Worm (Caenorhabditis elegans) whole organism, L4 larva: Measurements from ENCODE around the gene F28H7.2.

Source experiments
- F37D6.2 ChIP-seq: sonication (generic microtip); optimal IDR thresholded peaks from 2 replicates; lab custom pipeline; 2016; ENCODE audit warnings: mild to moderate bottlenecking, missing genetic modification characterization, missing compliant biosample characterization
- F44E2.7 ChIP-seq: fragments of 200-800 bp; sonication (Bioruptor generic); IDR thresholded peaks from 2 replicates; pipeline ENCODE4 v2.1.2; 2022; ENCODE audit warnings: missing genetic modification characterization, missing compliant biosample characterization
- F49E8.2 ChIP-seq: sonication (generic microtip); optimal IDR thresholded peaks from 2 replicates; lab custom pipeline; 2016; ENCODE audit warnings: missing compliant biosample characterization, mild to moderate bottlenecking, missing genetic modification characterization, borderline replicate concordance
- T26A8.4 ChIP-seq: fragments of 200-800 bp; sonication (Bioruptor generic); IDR thresholded peaks from 2 replicates; pipeline ENCODE4 v1.3.6; 2022; ENCODE audit warnings: missing genetic modification characterization, missing compliant biosample characterization
- Y105C5A.15 ChIP-seq: fragments of 200-800 bp; sonication (Bioruptor generic); IDR thresholded peaks from 2 replicates; pipeline ENCODE4 v1.3.6; 2022; ENCODE audit warnings: missing genetic modification characterization, missing compliant biosample characterization
- Y48G9A.11 ChIP-seq: fragments of 200-800 bp; sonication (Bioruptor generic); IDR thresholded peaks from 2 replicates; pipeline ENCODE4 v1.3.6; 2022; ENCODE audit warnings: missing genetic modification reagents, missing genetic modification characterization, missing compliant biosample characterization
- Y5F2A.4 ChIP-seq: fragments of 200-800 bp; sonication (Bioruptor generic); optimal IDR thresholded peaks from 2 replicates; lab custom pipeline; 2018; ENCODE audit warnings: mild to moderate bottlenecking, missing genetic modification characterization, missing compliant biosample characterization
- Y75B8A.6 ChIP-seq: fragments of 200-800 bp; sonication (Bioruptor generic); IDR thresholded peaks from 2 replicates; pipeline ENCODE4 v1.3.6; 2022; ENCODE audit warnings: missing genetic modification reagents, missing genetic modification characterization, missing compliant biosample characterization
- ZK546.5 ChIP-seq, 2 experiments: sonication (generic microtip); optimal IDR thresholded peaks; 2 replicates each; lab custom pipeline; 2017; ENCODE audit warnings: missing biosample characterization in 2 of 2, missing genetic modification characterization in 2 of 2
- aha-1 ChIP-seq: fragments of 150-350 bp; peaks from one replicate; lab custom pipeline; 2014; ENCODE audit warnings: missing biosample characterization, missing genetic modification characterization
- aly-2 ChIP-seq: sonication (generic microtip); optimal IDR thresholded peaks from 2 replicates; lab custom pipeline; 2018; ENCODE audit warnings: missing biosample characterization, missing genetic modification characterization
- attf-4 ChIP-seq: sonication (generic microtip); optimal IDR thresholded peaks from 3 replicates; lab custom pipeline; 2017; ENCODE audit warnings: missing biosample characterization, missing genetic modification characterization
- ceh-44 ChIP-seq: fragments of 200-800 bp; sonication (Bioruptor generic); IDR thresholded peaks from 2 replicates; pipeline ENCODE4 v1.3.6; 2022; ENCODE audit warnings: missing genetic modification reagents, missing genetic modification characterization, missing compliant biosample characterization
- ceh-82 ChIP-seq: sonication (generic microtip); optimal IDR thresholded peaks from 2 replicates; lab custom pipeline; 2017; ENCODE audit warnings: missing biosample characterization, missing genetic modification characterization
- cey-2 ChIP-seq: sonication (generic microtip); optimal IDR thresholded peaks from 3 replicates; lab custom pipeline; 2017; ENCODE audit warnings: missing genetic modification characterization, mild to moderate bottlenecking, missing compliant biosample characterization, antibody characterized with exemption, borderline replicate concordance; ENCODE audit not compliant: insufficient read depth
- daf-16 ChIP-seq, 3 experiments: sonication (generic microtip); optimal IDR thresholded peaks; 2 replicates each; lab custom pipeline; 2016 to 2017; ENCODE audit warnings: missing genetic modification characterization in 3 of 3, missing genetic modification reagents in 3 of 3, mild to moderate bottlenecking in 2 of 3, missing compliant biosample characterization in 2 of 3, missing biosample characterization in 1 of 3, moderate library complexity in 1 of 3
- dmd-6 ChIP-seq: fragments of 200-800 bp; sonication (Bioruptor generic); IDR thresholded peaks from 2 replicates; pipeline ENCODE4 v1.3.6; 2022; ENCODE audit warnings: missing genetic modification reagents, missing genetic modification characterization, missing compliant biosample characterization
- dmd-8 ChIP-seq: fragments of 200-800 bp; sonication (Bioruptor generic); IDR thresholded peaks from 2 replicates; pipeline ENCODE4 v1.3.6; 2022; ENCODE audit warnings: missing genetic modification characterization, missing compliant biosample characterization
- dmd-9 ChIP-seq: fragments of 200-800 bp; sonication (Bioruptor generic); IDR thresholded peaks from 2 replicates; pipeline ENCODE4 v1.3.6; 2022; ENCODE audit warnings: missing genetic modification reagents, missing genetic modification characterization, missing compliant biosample characterization
- duxl-1 ChIP-seq: sonication (generic microtip); optimal IDR thresholded peaks from 2 replicates; lab custom pipeline; 2016; ENCODE audit warnings: mild to moderate bottlenecking, missing genetic modification characterization, moderate library complexity, missing compliant biosample characterization; ENCODE audit not compliant: poor library complexity
- egl-43 ChIP-seq: fragments of 200-800 bp; sonication (Bioruptor generic); IDR thresholded peaks from 2 replicates; pipeline ENCODE4 v1.3.6; 2022; ENCODE audit warnings: missing genetic modification reagents, missing genetic modification characterization, missing compliant biosample characterization
- fos-1 ChIP-seq: fragments of 150-350 bp; optimal IDR thresholded peaks from 2 replicates; lab custom pipeline; 2014; ENCODE audit warnings: missing biosample characterization, missing genetic modification characterization
- gei-8 ChIP-seq: fragments of 200-800 bp; sonication (Bioruptor generic); optimal IDR thresholded peaks from 2 replicates; lab custom pipeline; 2018; ENCODE audit warnings: mild to moderate bottlenecking, missing genetic modification characterization, missing compliant biosample characterization
- lin-29 ChIP-seq: fragments of 200-800 bp; sonication (Bioruptor generic); IDR thresholded peaks from 2 replicates; pipeline ENCODE4 v1.3.6; 2022; ENCODE audit warnings: missing genetic modification reagents, missing genetic modification characterization, missing compliant biosample characterization
- lin-38 ChIP-seq: fragments of 200-800 bp; sonication (Bioruptor generic); IDR thresholded peaks from 2 replicates; pipeline ENCODE4 v1.3.6; 2022; ENCODE audit warnings: missing genetic modification reagents, missing genetic modification characterization, missing compliant biosample characterization
- lin-39 ChIP-seq: fragments of 150-350 bp; optimal IDR thresholded peaks from 2 replicates; lab custom pipeline; 2014; ENCODE audit warnings: missing biosample characterization, missing genetic modification reagents, missing genetic modification characterization
- lir-3 ChIP-seq: sonication (generic microtip); optimal IDR thresholded peaks from 2 replicates; lab custom pipeline; 2016; ENCODE audit warnings: mild to moderate bottlenecking, missing genetic modification characterization, missing compliant biosample characterization
- lsy-2 ChIP-seq, 2 experiments: fragments of 150-350 bp in 1 of 2; sonication (generic microtip) in 1 of 2; optimal IDR thresholded peaks; 2 replicates each; lab custom pipeline; 2014 to 2017; ENCODE audit warnings: missing biosample characterization in 2 of 2, missing genetic modification characterization in 2 of 2
- madf-9 ChIP-seq: fragments of 200-800 bp; sonication (Bioruptor generic); conservative IDR thresholded peaks from 2 replicates; pipeline ENCODE4 v1.3.6; 2022; ENCODE audit warnings: missing genetic modification reagents, missing genetic modification characterization, missing compliant biosample characterization
- mep-1 ChIP-seq: fragments of 150-350 bp; sonication (generic microtip); optimal IDR thresholded peaks from 3 replicates; lab custom pipeline; 2014; ENCODE audit warnings: missing biosample characterization, missing genetic modification characterization
- mxl-2 ChIP-seq: fragments of 200-800 bp; sonication (Bioruptor generic); conservative IDR thresholded peaks from 2 replicates; pipeline ENCODE4 v1.3.6; 2022; ENCODE audit warnings: missing genetic modification reagents, missing genetic modification characterization, missing compliant biosample characterization
- mxl-3 ChIP-seq: fragments of 200-800 bp; sonication (Bioruptor generic); optimal IDR thresholded peaks from 2 replicates; lab custom pipeline; 2018; ENCODE audit warnings: mild to moderate bottlenecking, missing genetic modification characterization, missing compliant biosample characterization
- nhr-102 ChIP-seq: sonication (generic microtip); optimal IDR thresholded peaks from 2 replicates; lab custom pipeline; 2016; ENCODE audit warnings: mild to moderate bottlenecking, missing genetic modification characterization, moderate library complexity, missing compliant biosample characterization
- nhr-77 ChIP-seq: fragments of 150-350 bp; optimal IDR thresholded peaks from 2 replicates; lab custom pipeline; 2014; ENCODE audit warnings: missing biosample characterization, missing genetic modification characterization
- pqm-1 ChIP-seq: sonication (generic microtip); optimal IDR thresholded peaks from 2 replicates; lab custom pipeline; 2017; ENCODE audit warnings: missing biosample characterization, missing genetic modification characterization
- sdz-12 ChIP-seq: fragments of 200-800 bp; sonication (Bioruptor generic); optimal IDR thresholded peaks from 2 replicates; lab custom pipeline; 2018; ENCODE audit warnings: mild to moderate bottlenecking, missing genetic modification characterization, missing compliant biosample characterization
- set-16 ChIP-seq: fragments of 200-800 bp; sonication (Bioruptor generic); IDR thresholded peaks from 2 replicates; pipeline ENCODE4 v1.3.6; 2022; ENCODE audit warnings: missing genetic modification reagents, missing genetic modification characterization, missing compliant biosample characterization
- skn-1 ChIP-seq: fragments of 150-350 bp; optimal IDR thresholded peaks from 2 replicates; lab custom pipeline; 2014; ENCODE audit warnings: missing biosample characterization, missing genetic modification characterization
- snpc-4 ChIP-seq: fragments of 150-350 bp; optimal IDR thresholded peaks from 2 replicates; lab custom pipeline; 2014; ENCODE audit warnings: missing biosample characterization, missing genetic modification characterization
- spr-1 ChIP-seq: sonication (generic microtip); optimal IDR thresholded peaks from 2 replicates; lab custom pipeline; 2016; ENCODE audit warnings: mild to moderate bottlenecking, missing genetic modification characterization, missing compliant biosample characterization
- spr-3 ChIP-seq: fragments of 200-800 bp; sonication (Bioruptor generic); optimal IDR thresholded peaks from 2 replicates; lab custom pipeline; 2018; ENCODE audit warnings: mild to moderate bottlenecking, missing genetic modification characterization, missing compliant biosample characterization
- unc-130 ChIP-seq: sonication (generic microtip); optimal IDR thresholded peaks from 2 replicates; lab custom pipeline; 2016; ENCODE audit warnings: missing genetic modification reagents, missing genetic modification characterization, missing compliant biosample characterization
- unc-39 ChIP-seq: sonication (generic microtip); optimal IDR thresholded peaks from 2 replicates; lab custom pipeline; 2017; ENCODE audit warnings: missing biosample characterization, missing genetic modification characterization
- zag-1 ChIP-seq: fragments of 150-350 bp; optimal IDR thresholded peaks from 2 replicates; lab custom pipeline; 2014; ENCODE audit warnings: missing biosample characterization, missing genetic modification characterization
- zfp-3 ChIP-seq: fragments of 200-800 bp; sonication (Bioruptor generic); conservative IDR thresholded peaks from 2 replicates; pipeline ENCODE4 v1.3.6; 2022; ENCODE audit warnings: missing genetic modification reagents, missing genetic modification characterization, missing compliant biosample characterization
- ztf-11 ChIP-seq: fragments of 150-350 bp; optimal IDR thresholded peaks from 2 replicates; lab custom pipeline; 2014; ENCODE audit warnings: missing biosample characterization, missing genetic modification characterization

Gene F28H7.2

ce11 chrV:10714630-10715029, 33.1 kb upstream of the F28H7.2 start:
- TF ChIP-seq fos-1 (tag; lab: Kevin White, UChicago) = no peak
- peak; percentile 37; the same call in 1 of the 2 replicates for TF ChIP-seq dmd-6 (GFP tag; lab: Robert Waterston, UW)
- TF ChIP-seq cey-2 (tag; lab: Kevin White, UChicago) = no peak
- peak; percentile 9 for TF ChIP-seq sdz-12
- peak; percentile 47; the same call in 1 of the 2 replicates for TF ChIP-seq T26A8.4 (GFP tag; lab: Robert Waterston, UW)
- TF ChIP-seq, all 104 proteins: peak for 3

- TF ChIP-seq ZK546.5 (tag; optimal IDR thresholded peaks at IDR 0.05; lab: Kevin White, UChicago) (no peak), egl-43 (GFP tag; lab: Robert Waterston, UW) (peak; percentile 97), aly-2 (tag; lab: Kevin White, UChicago) (no peak), ceh-82 (no peak), spr-3 (GFP tag; lab: Kevin White, UChicago) (peak; percentile 62), lin-38 (GFP tag; lab: Robert Waterston, UW) (peak; percentile 71), Y5F2A.4 (GFP tag; lab: Kevin White, UChicago) (no peak), Y105C5A.15 (no peak), set-16 (GFP tag; lab: Robert Waterston, UW) (peak; percentile 100), dmd-9 (GFP tag; lab: Robert Waterston, UW) (peak; percentile 73; the same call in 1 of the 2 replicates), snpc-4 (tag; lab: Kevin White, UChicago) (peak; percentile 65), Y48G9A.11 (GFP tag; lab: Robert Waterston, UW) (no peak), lir-3 (tag; lab: Kevin White, UChicago) (no peak), pqm-1 (no peak), attf-4 (tag; lab: Kevin White, UChicago) (no peak), gei-8 (GFP tag; lab: Kevin White, UChicago) (peak; percentile 87), dmd-8 (no peak; the same call in 1 of the 2 replicates), mxl-2 (peak; percentile 86), aha-1 (tag; lab: Kevin White, UChicago) (peak; percentile 100), ztf-11 (tag; lab: Kevin White, UChicago) (no peak), zag-1 (tag; lab: Kevin White, UChicago) (peak; percentile 15), unc-130 (GFP tag; lab: Kevin White, UChicago) (no peak), F49E8.2 (tag; lab: Kevin White, UChicago) (no peak), sdz-12 (no peak), lsy-2 (tag; optimal IDR thresholded peaks at IDR 0.05; lab: Kevin White, UChicago) (peak; percentile 69 to 90), mxl-3 (GFP tag; lab: Kevin White, UChicago) (peak; percentile 95), ceh-44 (GFP tag; lab: Robert Waterston, UW) (no peak), duxl-1 (no peak), nhr-102 (tag; lab: Kevin White, UChicago) (peak; percentile 56), dmd-6 (GFP tag; lab: Robert Waterston, UW) (peak; percentile 98), spr-1 (tag; lab: Kevin White, UChicago) (peak; percentile 29), Y75B8A.6 (GFP tag; lab: Robert Waterston, UW) (no peak), F44E2.7 (GFP tag; lab: Robert Waterston, UW) (no peak), mep-1 (tag; lab: Kevin White, UChicago) (peak; percentile 95), F37D6.2 (peak; percentile 78), unc-39 (tag; lab: Kevin White, UChicago) (no peak), lin-29 (GFP tag; lab: Robert Waterston, UW) (peak; percentile 87), skn-1 (no peak), madf-9 (GFP tag; lab: Robert Waterston, UW) (peak; percentile 89), lin-39 (tag; lab: Kevin White, UChicago) (no peak), daf-16 (GFP tag; optimal IDR thresholded peaks at IDR 0.05; lab: Kevin White, UChicago) (peak in 1 of 2 experiments; percentile 39), daf-16 (tag; optimal IDR thresholded peaks at IDR 0.05; lab: Kevin White, UChicago) (no peak), zfp-3 (peak; percentile 66; the same call in 1 of the 2 replicates), nhr-77 (peak; percentile 77)
These were observed 32.2 kb upstream of the F28H7.2 start for ce11 chrV:10715158-10716152.
